Worm (Caenorhabditis elegans): ENCODE results near the gene srj-11.

The srj-11 gene

ce11 chrV:3247515-3247914 is 6.3 kb downstream of the srj-11 start, which contains the start of gene srj-8:
Gene srj-8, plus strand, starts transcription at chrV:3247815.
- TF ChIP-seq unc-62 (GFP tag; optimal IDR thresholded peaks at IDR 0.05) = no peak

- TF ChIP-seq unc-62 (GFP tag; optimal IDR thresholded peaks at IDR 0.05) = no peak
These were observed 8.9 kb downstream of the srj-11 start, which contains the start of gene T28A11.13 for ce11 chrV:3250153-3250552. Gene T28A11.13, minus strand, starts transcription at chrV:3250253.

ce11 chrV:3256051-3256450 is 14.8 kb downstream of the srj-11 start, which contains the start of gene srt-63:
Gene srt-63, minus strand, starts transcription at chrV:3256151.
- no peak for TF ChIP-seq unc-62 (GFP tag; optimal IDR thresholded peaks at IDR 0.05)

ce11 chrV:3256809-3257208 is 15.6 kb downstream of the srj-11 start:
- no peak for TF ChIP-seq unc-62 (GFP tag; optimal IDR thresholded peaks at IDR 0.05)

ce11 chrV:3257277-3257676 is 16.1 kb downstream of the srj-11 start, which contains the start of gene T28A11.22:
Gene T28A11.22, plus strand, starts transcription at chrV:3257577.
- no peak for TF ChIP-seq unc-62 (GFP tag; optimal IDR thresholded peaks at IDR 0.05)

ce11 chrV:3259168-3259622 is 18.0 kb downstream of the srj-11 start, which contains the start of gene T28A11.16:
Gene T28A11.16, minus strand, starts transcription at chrV:3259218.
- TF ChIP-seq unc-62 (GFP tag; optimal IDR thresholded peaks at IDR 0.05) = no peak

ce11 chrV:3260075-3260474 is 18.9 kb downstream of the srj-11 start, which contains the start of gene srbc-5:
Gene srbc-5, plus strand, starts transcription at chrV:3260375.
- no peak for TF ChIP-seq unc-62 (GFP tag; optimal IDR thresholded peaks at IDR 0.05)

ce11 chrV:3266189-3266588 is 25.0 kb downstream of the srj-11 start, which contains the start of gene T28A11.17:
Gene T28A11.17, minus strand, starts transcription at chrV:3266289.
- TF ChIP-seq unc-62 (GFP tag; optimal IDR thresholded peaks at IDR 0.05) = no peak

- TF ChIP-seq unc-62 (GFP tag; optimal IDR thresholded peaks at IDR 0.05) = no peak
These were observed 26.7 kb downstream of the srj-11 start, which contains the start of gene T28A11.18 for ce11 chrV:3267950-3268349. Gene T28A11.18, minus strand, starts transcription at chrV:3268050.

ce11 chrV:3269407-3269806 is 28.2 kb downstream of the srj-11 start, which contains the start of gene T28A11.19:
Gene T28A11.19, minus strand, starts transcription at chrV:3269514.
- no peak for TF ChIP-seq unc-62 (GFP tag; optimal IDR thresholded peaks at IDR 0.05)

ce11 chrV:3273156-3273555 is 31.9 kb downstream of the srj-11 start, which contains the start of gene T28A11.20:
Gene T28A11.20, minus strand, starts transcription at chrV:3273256.
- no peak for TF ChIP-seq unc-62 (GFP tag; optimal IDR thresholded peaks at IDR 0.05)

ce11 chrV:3273577-3274100 is 32.4 kb downstream of the srj-11 start, which contains the start of gene T28A11.4:
Gene T28A11.4, plus strand, starts transcription at chrV:3274050.
- TF ChIP-seq unc-62 (GFP tag; optimal IDR thresholded peaks at IDR 0.05) = no peak

ce11 chrV:3275033-3275432 is 33.8 kb downstream of the srj-11 start, which contains the start of gene T28A11.3:
Gene T28A11.3, plus strand, starts transcription at chrV:3275333.
- TF ChIP-seq unc-62 (GFP tag; optimal IDR thresholded peaks at IDR 0.05) = no peak

ce11 chrV:3276184-3276583 is 35.0 kb downstream of the srj-11 start:
- TF ChIP-seq unc-62 (GFP tag; optimal IDR thresholded peaks at IDR 0.05) = no peak

ce11 chrV:3278101-3278639 is 36.9 kb downstream of the srj-11 start, which contains the start of gene fbxa-64:
Gene fbxa-64, minus strand, starts transcription at chrV:3278151.
- no peak for TF ChIP-seq unc-62 (GFP tag; optimal IDR thresholded peaks at IDR 0.05)

ce11 chrV:3279138-3279537 is 37.9 kb downstream of the srj-11 start:
- TF ChIP-seq unc-62 (GFP tag; optimal IDR thresholded peaks at IDR 0.05) = no peak

- no peak for TF ChIP-seq unc-62 (GFP tag; optimal IDR thresholded peaks at IDR 0.05)
These were observed 38.8 kb downstream of the srj-11 start, which contains the start of gene T28A11.2 for ce11 chrV:3280009-3280408. Gene T28A11.2, plus strand, starts transcription at chrV:3280379.

All from whole organism, dauer.